Fruit fly (Drosophila melanogaster) whole organism, embryonic: ENCODE measurements around the gene Tusp.

Experiments
- CG34422 ChIP-seq: fragments of 200-800 bp; sonication (Bioruptor generic); IDR thresholded peaks from 3 replicates; pipeline ENCODE4 v1.3.6; 2022; ENCODE audit warnings: missing biosample characterization, missing genetic modification characterization
- CG4617 ChIP-seq: fragments of 200-800 bp; sonication (Bioruptor generic); optimal IDR thresholded peaks from 3 replicates; lab custom pipeline; 2016; ENCODE audit warnings: missing biosample characterization, missing genetic modification characterization, borderline replicate concordance
- bcd ChIP-seq: fragments of 200-800 bp; sonication (Bioruptor generic); optimal IDR thresholded peaks from 2 replicates; lab custom pipeline; 2017; ENCODE audit warnings: missing biosample characterization, mild to moderate bottlenecking, missing genetic modification characterization
- bsh ChIP-seq, 2 experiments: fragments of 200-800 bp; sonication (Bioruptor generic); optimal IDR thresholded peaks; 2 replicates each; lab custom pipeline; 2017 to 2018; ENCODE audit warnings: mild to moderate bottlenecking in 2 of 2, missing biosample characterization in 2 of 2, missing genetic modification characterization in 2 of 2, moderate library complexity in 1 of 2
- kay ChIP-seq: fragments of 200-800 bp; sonication (Bioruptor generic); optimal IDR thresholded peaks from 2 replicates; lab custom pipeline; 2016; ENCODE audit warnings: missing biosample characterization, missing genetic modification characterization
- toy ChIP-seq: fragments of 200-800 bp; sonication (Bioruptor generic); IDR thresholded peaks from 2 replicates; pipeline ENCODE4 v1.3.6; 2022; ENCODE audit warnings: missing biosample characterization, missing genetic modification characterization
- usp ChIP-seq: fragments of >200 bp; optimal IDR thresholded peaks from 2 replicates; lab custom pipeline; 2017; ENCODE audit warnings: missing biosample characterization, missing genetic modification characterization

DNA sequence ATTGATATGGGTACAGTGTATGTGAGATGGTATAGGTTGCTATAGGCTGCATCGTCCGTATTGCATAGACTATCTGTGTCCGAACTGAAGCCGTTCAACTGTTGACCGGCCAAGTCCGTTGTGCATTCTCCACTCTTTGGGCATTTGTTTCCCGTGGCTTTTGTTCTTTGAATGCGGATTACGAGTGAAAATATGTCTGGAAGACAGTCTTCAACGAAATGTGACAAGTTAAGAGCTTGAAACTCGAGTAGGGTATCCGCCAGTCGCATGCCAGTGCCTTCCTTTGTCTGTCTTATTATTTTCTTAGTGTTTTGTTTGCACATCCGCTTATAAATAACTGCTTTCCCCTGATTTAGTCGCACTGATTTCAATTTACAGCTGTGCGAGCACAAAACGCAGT, 4.0 kb upstream of the Tusp start:
- TF ChIP-seq usp (GFP tag; lab: Kevin White, UChicago): no peak
- no peak for TF ChIP-seq CG4617 (GFP tag; lab: Kevin White, UChicago)
- no peak for TF ChIP-seq kay (GFP tag; lab: Kevin White, UChicago)
- no peak for TF ChIP-seq CG34422 (GFP tag; lab: Robert Waterston, UW)
- TF ChIP-seq toy: no peak
- no peak for TF ChIP-seq bcd (GFP tag; lab: Kevin White, UChicago)
- TF ChIP-seq bsh (GFP tag; optimal IDR thresholded peaks at IDR 0.05; lab: Kevin White, UChicago): no peak
